Worm (Caenorhabditis elegans) whole organism, L3 larva: ENCODE measurements around the gene plc-1.

ENCODE experiments used
- R02D3.7 ChIP-seq: fragments of 150-350 bp; optimal IDR thresholded peaks from 2 replicates; lab custom pipeline; 2014; ENCODE audit warnings: missing biosample characterization, missing genetic modification characterization
- aly-2 ChIP-seq: fragments of 150-350 bp; optimal IDR thresholded peaks from 2 replicates; lab custom pipeline; 2014; ENCODE audit warnings: missing biosample characterization, missing genetic modification characterization
- ama-1 ChIP-seq: fragments of 150-350 bp; optimal IDR thresholded peaks from 2 replicates; lab custom pipeline; 2018
- jun-1 ChIP-seq: fragments of 150-350 bp; optimal IDR thresholded peaks from 2 replicates; lab custom pipeline; 2014; ENCODE audit warnings: missing biosample characterization, missing genetic modification reagents, missing genetic modification characterization
- nhr-11 ChIP-seq: fragments of 150-350 bp; optimal IDR thresholded peaks from 2 replicates; lab custom pipeline; 2014; ENCODE audit warnings: missing biosample characterization, missing genetic modification characterization
- nhr-76 ChIP-seq: fragments of 150-350 bp; sonication (generic microtip); optimal IDR thresholded peaks from 5 replicates; lab custom pipeline; 2014; ENCODE audit warnings: missing biosample characterization, missing genetic modification characterization
- pha-4 ChIP-seq: fragments of 150-350 bp; optimal IDR thresholded peaks from 2 replicates; lab custom pipeline; 2014; ENCODE audit warnings: missing biosample characterization, missing genetic modification reagents, missing genetic modification characterization
- skn-1 ChIP-seq: fragments of 150-350 bp; optimal IDR thresholded peaks from 2 replicates; lab custom pipeline; 2014; ENCODE audit warnings: missing biosample characterization, missing genetic modification characterization
- unc-39 ChIP-seq: sonication (generic microtip); optimal IDR thresholded peaks from 4 replicates; lab custom pipeline; 2017; ENCODE audit warnings: missing biosample characterization, missing genetic modification characterization

ce11 chrX:10748145-10748544 lies 90.3 kb downstream of the plc-1 start:
- TF ChIP-seq nhr-76 (tag; lab: Kevin White, UChicago) (no peak), aly-2 (tag; lab: Kevin White, UChicago) (no peak), R02D3.7 (tag; lab: Kevin White, UChicago) (no peak), pha-4 (no peak), unc-39 (tag; lab: Kevin White, UChicago) (no peak), jun-1 (no peak), ama-1 (lab: Kevin White, UChicago) (no peak), nhr-11 (tag; lab: Kevin White, UChicago) (no peak), skn-1 (tag; lab: Kevin White, UChicago) (no peak)
